Worm (Caenorhabditis elegans): Measurements from ENCODE around the gene H05C05.4.

- TF ChIP-seq aly-1 (tag; optimal IDR thresholded peaks at IDR 0.05) (no peak), B0310.2 (tag; optimal IDR thresholded peaks at IDR 0.05) (no peak), flt-1 (GFP tag; IDR thresholded peaks at IDR 0.05) (no peak)
These were observed 34.9 kb upstream of the H05C05.4 start for ce11 chrIII:2980927-2981326.
